Worm (Caenorhabditis elegans): ENCODE measurements around the gene K11D9.3.

The K11D9.3 gene

DNA sequence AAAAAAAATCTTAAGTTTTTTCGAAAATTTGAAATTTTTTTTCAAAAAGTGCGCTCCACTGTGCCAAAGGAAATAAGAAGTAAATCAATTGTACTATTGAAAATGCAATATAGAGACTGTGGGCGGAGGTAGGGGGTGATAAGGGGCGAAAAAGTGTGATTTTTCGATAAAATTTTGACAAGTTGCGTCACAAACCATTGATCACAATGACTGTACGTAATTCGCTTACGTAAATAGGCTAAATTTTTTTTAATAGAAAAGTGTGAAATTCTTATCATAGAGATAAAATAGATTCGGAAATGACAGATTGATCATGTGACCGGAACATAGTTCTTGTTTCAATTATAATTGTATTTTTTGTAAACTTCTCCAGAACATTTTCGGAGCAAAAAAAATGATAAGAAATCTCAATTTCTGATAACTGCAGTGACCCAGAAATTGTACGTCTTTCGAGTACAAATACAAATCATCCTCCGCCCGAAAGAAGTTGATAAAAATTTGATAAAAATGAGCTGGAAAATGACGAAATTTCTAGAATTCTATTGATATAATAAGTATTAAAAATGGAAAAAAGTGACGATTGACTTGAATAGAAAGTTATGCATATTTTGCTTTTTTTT lies 20.6 kb upstream of the K11D9.3 start:
- TF ChIP-seq ceh-36 (tag; optimal IDR thresholded peaks at IDR 0.05), result no peak
- no peak for TF ChIP-seq tbx-11 (GFP tag; IDR thresholded peaks at IDR 0.05)
- no peak for TF ChIP-seq sea-1 (GFP tag; conservative IDR thresholded peaks at IDR 0.05)
- no peak for TF ChIP-seq scrt-1 (GFP tag; IDR thresholded peaks at IDR 0.05)
- no peak for TF ChIP-seq aly-1 (tag; optimal IDR thresholded peaks at IDR 0.05)
- no peak for TF ChIP-seq hnd-1 (tag; optimal IDR thresholded peaks at IDR 0.05)
- no peak for TF ChIP-seq ama-1 (optimal IDR thresholded peaks at IDR 0.05)
- TF ChIP-seq pes-1 (GFP tag; IDR thresholded peaks at IDR 0.05), result no peak
- TF ChIP-seq B0310.2 (tag; optimal IDR thresholded peaks at IDR 0.05), result no peak
- no peak for TF ChIP-seq hmg-4 (GFP tag; optimal IDR thresholded peaks at IDR 0.05)
- TF ChIP-seq tbx-37 (GFP tag; conservative IDR thresholded peaks at IDR 0.05), result no peak
- TF ChIP-seq tra-4 (tag; optimal IDR thresholded peaks at IDR 0.05), result no peak
- TF ChIP-seq ceh-13 (GFP tag; optimal IDR thresholded peaks at IDR 0.05), result no peak

DNA sequence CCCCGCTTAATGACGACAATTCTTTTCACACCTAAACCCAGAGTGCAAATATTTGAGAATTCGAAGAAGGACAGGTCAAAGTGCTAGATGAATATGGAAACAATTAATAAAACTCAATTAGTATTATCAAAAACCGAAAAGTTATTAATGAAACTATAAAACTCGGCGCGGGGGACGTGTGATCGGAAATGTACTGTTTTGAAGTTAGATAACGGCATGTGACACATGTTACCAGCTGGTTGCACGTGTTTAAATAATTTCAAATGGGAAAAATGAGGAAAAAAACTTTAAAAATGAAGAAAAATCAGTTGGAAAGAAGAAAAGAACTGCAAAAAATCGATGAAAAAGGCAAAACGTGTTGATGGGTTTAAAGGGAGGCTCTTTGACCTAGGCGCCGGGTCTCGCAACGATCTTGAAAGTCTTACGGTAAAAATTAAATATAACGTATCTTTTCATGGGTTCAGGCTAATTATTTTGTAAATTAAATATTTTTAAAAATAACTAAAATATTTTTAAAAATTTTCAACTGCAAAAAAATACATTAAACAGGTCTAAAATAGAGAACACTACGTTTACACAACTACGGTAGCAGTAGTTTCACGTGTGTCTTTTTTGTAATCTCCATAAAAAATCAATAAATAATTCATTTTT lies 18.7 kb upstream of the K11D9.3 start:
- no peak for TF ChIP-seq ceh-13 (GFP tag; optimal IDR thresholded peaks at IDR 0.05)
- TF ChIP-seq sea-1 (GFP tag; conservative IDR thresholded peaks at IDR 0.05), result no peak
- TF ChIP-seq pes-1 (GFP tag; IDR thresholded peaks at IDR 0.05), result no peak
- TF ChIP-seq tbx-37 (GFP tag; conservative IDR thresholded peaks at IDR 0.05), result no peak
- TF ChIP-seq tbx-11 (GFP tag; IDR thresholded peaks at IDR 0.05), result no peak
- no peak for TF ChIP-seq hmg-4 (GFP tag; optimal IDR thresholded peaks at IDR 0.05)
- TF ChIP-seq hnd-1 (tag; optimal IDR thresholded peaks at IDR 0.05), result no peak
- no peak for TF ChIP-seq tra-4 (tag; optimal IDR thresholded peaks at IDR 0.05)
- no peak for TF ChIP-seq hmbx-1 (tag; optimal IDR thresholded peaks at IDR 0.05)
- no peak for TF ChIP-seq F13C5.2 (tag; optimal IDR thresholded peaks at IDR 0.05)

DNA sequence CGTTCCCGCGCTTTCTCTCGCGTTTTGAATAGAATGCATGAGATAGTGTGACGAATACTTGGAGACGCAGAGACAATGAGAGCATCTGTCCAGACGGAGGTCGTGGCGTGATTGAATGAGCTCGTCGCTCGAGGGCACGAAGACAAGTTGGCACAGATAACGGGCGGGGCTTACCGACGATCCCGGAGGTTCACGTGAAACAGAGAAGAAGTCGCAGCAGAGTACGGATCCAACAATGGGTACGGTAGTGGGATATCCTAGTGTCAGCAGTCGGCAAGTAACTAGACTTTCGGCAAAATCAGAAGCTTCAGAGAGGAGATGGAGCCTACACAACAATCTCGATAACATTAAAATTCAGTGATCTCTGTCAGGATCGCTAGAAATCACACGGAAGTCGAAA lies 17.8 kb upstream of the K11D9.3 start:
- TF ChIP-seq sea-1 (GFP tag; conservative IDR thresholded peaks at IDR 0.05) (no peak), scrt-1 (GFP tag; IDR thresholded peaks at IDR 0.05) (no peak), B0310.2 (tag; optimal IDR thresholded peaks at IDR 0.05) (no peak)

DNA sequence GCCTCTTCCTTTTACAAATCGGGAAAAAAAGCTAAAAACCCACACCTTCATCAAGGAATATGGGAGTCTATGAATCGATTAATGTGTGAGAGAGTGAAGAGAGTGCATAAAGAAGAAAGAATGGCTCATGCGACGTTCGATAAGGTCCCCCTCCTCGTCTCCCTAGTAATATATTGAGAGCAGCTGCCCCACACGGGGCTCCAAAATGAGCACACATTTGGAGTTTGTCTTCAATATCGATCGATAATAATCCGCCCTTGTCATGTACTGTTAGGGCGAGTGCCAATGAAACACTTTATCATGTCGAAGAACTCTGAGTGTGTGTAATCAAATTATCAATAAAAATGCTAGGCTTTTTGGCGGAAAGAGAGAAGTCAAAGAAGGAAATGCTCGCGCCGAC lies 17.2 kb upstream of the K11D9.3 start:
- TF ChIP-seq flt-1 (GFP tag; IDR thresholded peaks at IDR 0.05), result no peak
- TF ChIP-seq B0310.2 (tag; optimal IDR thresholded peaks at IDR 0.05), result no peak
- no peak for TF ChIP-seq scrt-1 (GFP tag; IDR thresholded peaks at IDR 0.05)
- TF ChIP-seq pes-1 (GFP tag; IDR thresholded peaks at IDR 0.05), result no peak

DNA sequence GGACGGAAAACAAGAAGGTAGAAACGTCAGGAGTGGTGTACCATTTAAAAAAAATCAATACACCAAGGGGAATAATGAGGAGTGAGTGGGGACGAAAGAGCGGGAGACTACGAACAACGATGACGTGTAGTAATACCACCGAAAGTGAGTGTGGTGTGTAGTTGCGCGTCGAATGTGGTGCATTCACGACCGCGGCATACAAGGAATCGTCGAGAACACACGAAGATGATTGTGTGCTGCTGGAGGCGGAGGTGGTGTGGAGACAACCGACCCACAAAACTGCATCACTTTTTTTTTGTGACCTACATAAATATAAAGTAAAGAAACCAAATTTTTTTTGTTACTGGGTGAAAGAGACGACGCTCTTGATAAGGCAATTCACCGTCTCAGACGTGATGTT lies 16.4 kb upstream of the K11D9.3 start:
- TF ChIP-seq hmbx-1 (tag; optimal IDR thresholded peaks at IDR 0.05) (no peak), hmg-4 (GFP tag; optimal IDR thresholded peaks at IDR 0.05) (peak; percentile 59)

DNA sequence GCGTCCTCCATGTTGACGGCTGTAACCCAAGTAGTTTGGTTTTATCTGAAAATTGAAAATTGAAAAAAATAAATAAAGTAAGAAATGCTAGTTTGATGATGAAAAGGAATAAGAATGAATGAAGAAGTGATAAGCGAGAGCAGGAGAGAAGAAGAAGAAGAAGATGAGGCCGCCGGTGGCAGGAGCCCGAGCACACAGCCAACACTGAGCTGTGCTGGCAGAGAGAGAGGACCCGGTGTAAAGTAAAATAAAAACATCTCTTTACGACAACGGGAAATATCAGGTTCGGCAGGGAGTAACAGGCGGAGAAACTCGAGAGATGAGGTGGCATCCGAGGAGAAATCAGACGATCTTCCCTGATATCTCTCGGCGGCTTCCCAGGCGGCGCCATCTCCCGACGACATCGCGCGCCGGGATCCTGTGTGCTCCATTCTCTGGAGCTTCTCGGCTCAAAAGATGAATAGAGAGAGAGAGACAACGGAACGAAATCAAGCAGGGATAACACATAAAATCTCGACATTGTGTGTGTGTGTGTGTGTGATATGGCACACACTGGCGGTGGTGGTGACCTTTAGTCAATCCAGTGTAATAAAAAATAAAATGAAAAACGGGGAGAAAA lies 14.9 kb upstream of the K11D9.3 start, which contains the start of gene sca-1:
sca-1 (minus strand) TSS at position 51 of the 619 bp plus-strand sequence.
- TF ChIP-seq hnd-1 (tag; optimal IDR thresholded peaks at IDR 0.05) (no peak), tra-4 (tag; optimal IDR thresholded peaks at IDR 0.05) (no peak), ceh-36 (tag; optimal IDR thresholded peaks at IDR 0.05) (no peak), B0310.2 (tag; optimal IDR thresholded peaks at IDR 0.05) (no peak), tbx-11 (GFP tag; IDR thresholded peaks at IDR 0.05) (no peak), sea-1 (GFP tag; conservative IDR thresholded peaks at IDR 0.05) (no peak), ama-1 (optimal IDR thresholded peaks at IDR 0.05) (no peak), scrt-1 (GFP tag; IDR thresholded peaks at IDR 0.05) (no peak), flt-1 (GFP tag; IDR thresholded peaks at IDR 0.05) (no peak), hmg-4 (GFP tag; optimal IDR thresholded peaks at IDR 0.05) (no peak), pes-1 (GFP tag; IDR thresholded peaks at IDR 0.05) (no peak), ceh-13 (GFP tag; optimal IDR thresholded peaks at IDR 0.05) (no peak), ets-7 (tag; optimal IDR thresholded peaks at IDR 0.05) (no peak), hmbx-1 (tag; optimal IDR thresholded peaks at IDR 0.05) (no peak), aly-1 (tag; optimal IDR thresholded peaks at IDR 0.05) (no peak), F13C5.2 (tag; optimal IDR thresholded peaks at IDR 0.05) (no peak)

DNA sequence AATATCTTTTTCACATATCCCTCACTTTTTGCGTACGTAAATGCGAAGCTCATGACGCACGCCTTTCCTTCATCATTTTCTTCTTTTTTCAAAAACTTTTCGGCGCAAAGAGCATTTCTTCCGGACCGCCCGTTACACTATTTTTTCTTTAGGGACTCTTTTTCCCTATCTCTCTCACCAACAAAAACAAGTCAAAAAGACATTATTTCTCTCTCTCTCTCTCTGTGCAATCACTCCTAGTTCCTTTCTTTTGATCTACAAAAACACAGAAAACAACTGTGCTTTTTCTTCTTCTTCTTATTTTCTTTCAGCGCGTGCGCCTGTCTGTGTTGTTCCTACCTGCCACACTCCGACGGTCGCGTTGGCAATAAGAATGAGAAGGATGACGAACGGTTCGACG lies 14.0 kb upstream of the K11D9.3 start:
- TF ChIP-seq B0310.2 (tag; optimal IDR thresholded peaks at IDR 0.05), result no peak
- TF ChIP-seq sea-1 (GFP tag; conservative IDR thresholded peaks at IDR 0.05), result no peak
- TF ChIP-seq tra-4 (tag; optimal IDR thresholded peaks at IDR 0.05), result no peak
- no peak for TF ChIP-seq F13C5.2 (tag; optimal IDR thresholded peaks at IDR 0.05)
- no peak for TF ChIP-seq hmbx-1 (tag; optimal IDR thresholded peaks at IDR 0.05)
- TF ChIP-seq ceh-13 (GFP tag; optimal IDR thresholded peaks at IDR 0.05), result no peak
- TF ChIP-seq aly-1 (tag; optimal IDR thresholded peaks at IDR 0.05), result no peak
- TF ChIP-seq tbx-37 (GFP tag; conservative IDR thresholded peaks at IDR 0.05), result no peak
- no peak for TF ChIP-seq pes-1 (GFP tag; IDR thresholded peaks at IDR 0.05)

DNA sequence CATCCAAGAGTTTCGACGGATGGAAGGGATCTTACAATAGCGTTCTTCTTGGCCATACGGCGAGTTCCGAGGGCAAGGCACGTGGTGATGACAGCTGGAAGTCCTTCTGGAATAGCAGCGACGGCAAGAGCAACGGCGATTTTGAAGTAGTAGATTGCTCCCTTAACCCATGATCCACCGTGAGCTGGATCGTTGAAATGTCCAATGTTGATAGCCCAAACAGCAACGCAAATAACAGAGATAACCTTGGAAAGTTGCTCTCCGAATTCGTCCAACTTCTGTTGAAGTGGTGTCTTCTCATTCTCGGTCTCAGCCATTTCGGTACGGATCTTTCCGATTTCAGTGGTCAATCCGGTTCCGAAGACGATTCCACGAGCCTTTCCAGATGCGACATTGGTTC lies 13.2 kb upstream of the K11D9.3 start:
- no peak for TF ChIP-seq scrt-1 (GFP tag; IDR thresholded peaks at IDR 0.05)
- no peak for TF ChIP-seq B0310.2 (tag; optimal IDR thresholded peaks at IDR 0.05)
- no peak for TF ChIP-seq hmg-4 (GFP tag; optimal IDR thresholded peaks at IDR 0.05)
- TF ChIP-seq ama-1 (optimal IDR thresholded peaks at IDR 0.05), result no peak
- TF ChIP-seq hmbx-1 (tag; optimal IDR thresholded peaks at IDR 0.05), result no peak

Data from whole organism, early embryonic.